Worm (Caenorhabditis elegans) whole organism, midembryonic: ENCODE measurements around the gene str-214.

ENCODE experiments used
- T22C8.4 ChIP-seq: fragments of 200-800 bp; sonication (Bioruptor generic); IDR thresholded peaks from 2 replicates; pipeline ENCODE4 v1.3.6; 2022; ENCODE audit warnings: missing genetic modification characterization, missing compliant biosample characterization
- cog-1 ChIP-seq: sonication (generic microtip); optimal IDR thresholded peaks from 2 replicates; lab custom pipeline; 2016; ENCODE audit warnings: missing genetic modification characterization, missing compliant biosample characterization
- flt-1 ChIP-seq: fragments of 200-800 bp; sonication (Bioruptor generic); IDR thresholded peaks from 2 replicates; pipeline ENCODE4 v1.3.6; 2022; ENCODE audit warnings: missing genetic modification characterization, missing compliant biosample characterization
- klf-2 ChIP-seq: fragments of 200-800 bp; sonication (Bioruptor generic); conservative IDR thresholded peaks from 2 replicates; pipeline ENCODE4 v1.3.6; 2022; ENCODE audit warnings: missing genetic modification reagents, missing genetic modification characterization, missing compliant biosample characterization
- med-1 ChIP-seq: sonication (generic microtip); optimal IDR thresholded peaks from 2 replicates; lab custom pipeline; 2017; ENCODE audit warnings: missing genetic modification characterization, mild to moderate bottlenecking, missing compliant biosample characterization, antibody characterized with exemption, missing genetic modification reagents; ENCODE audit not compliant: insufficient read depth
- ref-1 ChIP-seq: fragments of 200-800 bp; sonication (Bioruptor generic); conservative IDR thresholded peaks from 2 replicates; pipeline ENCODE4 v1.3.6; 2022; ENCODE audit warnings: missing genetic modification reagents, missing genetic modification characterization, missing compliant biosample characterization
- tab-1 ChIP-seq: fragments of 200-800 bp; sonication (Bioruptor generic); IDR thresholded peaks from 2 replicates; pipeline ENCODE4 v1.3.6; 2022; ENCODE audit warnings: missing genetic modification characterization, missing compliant biosample characterization
- ztf-23 ChIP-seq: fragments of 200-800 bp; sonication (Bioruptor generic); IDR thresholded peaks from 2 replicates; pipeline ENCODE4 v1.3.6; 2022; ENCODE audit warnings: missing genetic modification reagents, missing genetic modification characterization, missing compliant biosample characterization
- ztf-29 ChIP-seq: fragments of 200-800 bp; sonication (Bioruptor generic); IDR thresholded peaks from 2 replicates; pipeline ENCODE4 v1.3.6; 2022; ENCODE audit warnings: missing genetic modification reagents, missing genetic modification characterization, missing compliant biosample characterization

Gene str-214

DNA sequence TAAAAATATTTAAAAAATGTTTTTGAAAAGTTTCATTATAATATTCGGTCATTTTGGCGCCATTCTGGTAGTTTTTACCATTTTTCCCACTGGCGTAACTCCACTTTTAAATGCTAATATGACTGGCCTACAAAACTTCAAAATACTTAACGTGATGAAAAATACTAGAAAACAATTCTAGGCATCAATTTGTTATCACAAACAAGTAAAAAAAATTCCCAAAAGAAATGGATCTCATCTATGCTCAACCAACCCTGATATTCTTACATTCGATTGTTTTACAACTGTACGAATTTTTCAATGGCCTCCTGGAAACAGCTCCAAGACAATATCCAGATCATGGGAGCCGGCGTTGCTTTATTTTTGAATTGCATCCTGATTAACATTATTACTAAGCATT lies at the start of gene str-214:
str-214 (plus strand) TSS at position 301 of the 400 bp plus-strand sequence.
- no peak for TF ChIP-seq med-1 (GFP tag; lab: Kevin White, UChicago)
- no peak for TF ChIP-seq T22C8.4 (GFP tag; lab: Robert Waterston, UW)
- TF ChIP-seq ztf-23 (GFP tag; lab: Robert Waterston, UW) = no peak
- no peak for TF ChIP-seq ref-1 (GFP tag; lab: Robert Waterston, UW)
- TF ChIP-seq tab-1 (GFP tag; lab: Robert Waterston, UW) = no peak
- no peak for TF ChIP-seq cog-1
- no peak for TF ChIP-seq ztf-29 (GFP tag; lab: Robert Waterston, UW)
- no peak for TF ChIP-seq klf-2 (GFP tag; lab: Robert Waterston, UW)
- no peak for TF ChIP-seq flt-1 (GFP tag; lab: Robert Waterston, UW)

DNA sequence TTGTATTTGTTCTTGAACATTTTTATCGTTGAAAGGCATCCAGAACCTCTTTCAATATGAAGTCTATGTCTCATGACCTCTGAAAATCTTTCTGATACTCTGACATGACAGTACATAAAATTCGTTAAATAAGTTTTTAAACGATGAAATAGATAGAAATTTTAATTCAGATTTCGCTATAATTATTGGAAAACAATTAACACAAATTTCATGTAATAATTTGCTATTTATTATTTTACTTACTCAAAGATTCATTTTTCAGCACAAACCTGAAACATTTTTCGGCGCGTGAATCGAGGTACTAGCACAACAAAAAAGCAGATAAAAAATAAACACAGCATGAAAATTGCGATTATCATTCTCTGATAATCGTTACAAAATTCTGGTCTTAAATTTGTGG lies 48.6 kb upstream of the str-214 start, which contains the start of gene T13F3.4:
T13F3.4 (minus strand) TSS at position 101 of the 400 bp plus-strand sequence.
- no peak for TF ChIP-seq klf-2 (GFP tag; lab: Robert Waterston, UW)
- no peak for TF ChIP-seq ref-1 (GFP tag; lab: Robert Waterston, UW)

DNA sequence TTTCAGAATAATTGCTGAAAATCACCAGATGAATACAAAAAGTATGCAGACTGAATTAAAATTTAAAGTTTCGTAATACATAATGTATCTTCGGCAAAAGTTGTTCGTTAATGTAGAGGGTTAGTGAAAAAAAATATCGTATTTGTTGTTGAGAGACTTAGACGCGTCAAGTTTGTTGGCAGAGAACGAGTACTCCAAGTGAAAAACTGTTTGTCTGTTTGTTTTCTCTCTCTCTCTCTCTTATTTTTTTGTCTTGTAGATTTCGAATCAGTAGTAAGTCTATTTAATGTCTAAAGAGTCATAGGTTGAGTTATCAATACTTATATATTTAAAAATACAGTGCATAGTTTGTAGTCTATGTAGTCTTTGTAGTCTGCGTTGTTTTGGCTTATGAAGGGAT lies 45.5 kb upstream of the str-214 start, which contains the start of the genes fbxa-2 and T13F3.8:
fbxa-2 (minus strand) TSS at position 101 of the 400 bp plus-strand sequence.
T13F3.8 (plus strand) TSS at position 245 of the 400 bp plus-strand sequence.
- no peak for TF ChIP-seq flt-1 (GFP tag; lab: Robert Waterston, UW)
- no peak for TF ChIP-seq ref-1 (GFP tag; lab: Robert Waterston, UW)
- no peak for TF ChIP-seq ztf-29 (GFP tag; lab: Robert Waterston, UW)
- TF ChIP-seq med-1 (GFP tag; lab: Kevin White, UChicago) = no peak
- TF ChIP-seq klf-2 (GFP tag; lab: Robert Waterston, UW) = no peak
- TF ChIP-seq ztf-23 (GFP tag; lab: Robert Waterston, UW) = no peak
- no peak for TF ChIP-seq cog-1

DNA sequence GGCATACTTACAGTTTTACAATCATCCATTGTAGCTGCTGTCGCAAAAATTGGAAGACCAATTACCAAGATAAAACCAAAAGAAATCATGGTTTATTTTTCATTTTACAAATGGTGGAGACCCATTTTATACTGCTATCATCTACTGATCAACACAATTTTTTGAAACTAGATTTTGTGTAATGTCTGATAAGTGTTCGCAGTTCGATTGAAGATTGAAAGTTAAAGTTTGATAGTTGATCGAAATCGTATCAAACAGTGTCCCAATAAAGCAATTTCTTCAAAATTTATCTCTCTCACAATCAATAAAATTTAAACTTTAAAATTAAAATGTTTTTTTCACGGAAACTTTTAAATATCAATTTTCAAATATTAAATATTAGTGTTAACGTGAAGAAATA lies 44.0 kb upstream of the str-214 start, which contains the start of gene T13F3.6:
T13F3.6 (minus strand) TSS at position 101 of the 400 bp plus-strand sequence.
- no peak for TF ChIP-seq ztf-29 (GFP tag; lab: Robert Waterston, UW)
- no peak for TF ChIP-seq ztf-23 (GFP tag; lab: Robert Waterston, UW)
- no peak for TF ChIP-seq med-1 (GFP tag; lab: Kevin White, UChicago)
- no peak for TF ChIP-seq klf-2 (GFP tag; lab: Robert Waterston, UW)
- TF ChIP-seq cog-1 = no peak
- no peak for TF ChIP-seq flt-1 (GFP tag; lab: Robert Waterston, UW)
- no peak for TF ChIP-seq T22C8.4 (GFP tag; lab: Robert Waterston, UW)
- TF ChIP-seq tab-1 (GFP tag; lab: Robert Waterston, UW) = no peak
- no peak for TF ChIP-seq ref-1 (GFP tag; lab: Robert Waterston, UW)

DNA sequence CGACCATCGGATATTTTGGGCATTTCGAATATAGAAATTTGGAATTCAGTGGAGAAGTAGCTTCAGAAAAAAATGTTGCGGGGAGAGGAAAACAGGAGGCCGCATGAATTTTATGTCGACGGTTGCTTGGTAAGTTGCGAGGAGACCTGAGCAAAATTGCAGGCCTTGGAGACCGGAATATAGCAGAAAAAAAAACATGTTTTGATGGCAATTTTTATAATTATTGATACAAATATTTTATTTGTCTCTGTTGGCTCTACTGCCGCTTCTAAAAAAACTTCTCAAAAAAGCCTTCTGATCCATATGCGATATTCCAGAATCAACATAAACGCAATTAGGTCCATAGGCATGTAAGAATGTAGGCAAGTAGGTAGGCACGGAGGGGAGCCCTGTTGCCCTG lies 39.8 kb upstream of the str-214 start, which contains the start of gene pacl-1:
pacl-1 (minus strand) TSS at position 101 of the 400 bp plus-strand sequence.
- TF ChIP-seq T22C8.4 (GFP tag; lab: Robert Waterston, UW) (no peak), med-1 (GFP tag; lab: Kevin White, UChicago) (no peak)

DNA sequence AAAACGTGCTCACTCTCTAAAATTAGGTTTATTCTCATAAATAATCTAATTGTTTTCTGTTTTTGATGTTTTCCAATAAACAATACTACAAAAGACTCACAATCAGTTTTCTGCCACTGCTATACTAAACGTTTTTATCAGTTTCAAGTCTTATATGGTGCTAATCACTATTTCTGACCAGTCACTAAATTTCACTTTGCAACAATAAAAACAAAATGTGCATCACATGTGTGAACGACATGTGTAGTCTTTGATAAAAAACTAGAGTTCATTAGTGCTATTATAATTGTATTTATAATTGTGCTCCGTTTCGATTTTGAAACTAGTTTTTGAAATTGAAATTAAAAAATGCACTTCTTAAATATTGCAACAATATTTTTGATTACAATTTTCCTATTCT lies 37.2 kb upstream of the str-214 start, which contains the start of gene cyp-37B1:
cyp-37B1 (plus strand) TSS at position 199 of the 400 bp plus-strand sequence.
- TF ChIP-seq ztf-29 (GFP tag; lab: Robert Waterston, UW) = no peak
- TF ChIP-seq med-1 (GFP tag; lab: Kevin White, UChicago) = no peak
- no peak for TF ChIP-seq ref-1 (GFP tag; lab: Robert Waterston, UW)
- no peak for TF ChIP-seq cog-1
- TF ChIP-seq ztf-23 (GFP tag; lab: Robert Waterston, UW) = no peak
- TF ChIP-seq T22C8.4 (GFP tag; lab: Robert Waterston, UW) = no peak
- TF ChIP-seq klf-2 (GFP tag; lab: Robert Waterston, UW) = no peak
- TF ChIP-seq flt-1 (GFP tag; lab: Robert Waterston, UW) = no peak
- TF ChIP-seq tab-1 (GFP tag; lab: Robert Waterston, UW) = no peak

DNA sequence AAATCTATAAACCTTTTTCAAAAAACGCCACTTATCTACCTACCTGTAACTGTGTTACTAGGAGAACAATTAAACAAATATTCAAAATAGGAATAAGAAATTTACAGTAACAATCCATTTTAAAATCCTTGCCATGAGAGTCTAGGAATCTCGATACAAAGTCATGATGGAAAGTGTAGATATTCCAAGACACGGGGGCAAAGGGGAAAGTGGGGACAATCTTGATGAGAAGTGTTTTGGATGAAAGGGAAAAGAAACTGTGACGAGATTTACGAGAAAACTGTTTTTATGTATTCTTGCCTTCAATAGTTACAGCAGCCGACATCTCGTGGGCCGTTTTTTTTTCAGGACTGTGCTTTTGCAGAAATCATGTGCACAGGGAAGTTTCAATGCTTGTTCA lies 33.0 kb upstream of the str-214 start, which contains the start of gene F28G4.2:
F28G4.2 (minus strand) TSS at position 175 of the 400 bp plus-strand sequence.
- TF ChIP-seq flt-1 (GFP tag; lab: Robert Waterston, UW) (no peak), med-1 (GFP tag; lab: Kevin White, UChicago) (no peak), klf-2 (GFP tag; lab: Robert Waterston, UW) (no peak), ztf-29 (GFP tag; lab: Robert Waterston, UW) (no peak), ref-1 (GFP tag; lab: Robert Waterston, UW) (no peak), cog-1 (no peak), ztf-23 (GFP tag; lab: Robert Waterston, UW) (no peak), T22C8.4 (GFP tag; lab: Robert Waterston, UW) (no peak), tab-1 (GFP tag; lab: Robert Waterston, UW) (no peak)

DNA sequence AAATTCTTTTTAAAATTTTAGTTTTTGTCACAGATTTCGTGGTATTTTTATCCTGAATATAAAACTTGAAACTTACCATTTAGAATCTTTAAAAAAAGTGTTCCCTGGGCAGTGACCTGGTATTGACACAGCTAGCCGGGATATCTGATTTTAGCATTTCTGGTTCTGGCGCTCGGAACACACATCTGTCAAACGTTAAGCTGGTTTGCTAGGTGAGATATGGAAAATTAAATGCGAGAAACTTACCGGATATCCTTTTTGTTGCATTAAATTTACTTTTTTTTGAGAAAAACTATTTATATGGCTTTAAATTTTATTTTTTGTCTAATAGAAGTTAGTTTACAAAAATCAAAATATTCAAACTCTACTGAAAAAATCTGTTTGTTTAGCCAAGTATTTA lies 29.3 kb upstream of the str-214 start, which contains the start of gene F28G4.4:
F28G4.4 (minus strand) TSS at position 101 of the 400 bp plus-strand sequence.
- TF ChIP-seq tab-1 (GFP tag; lab: Robert Waterston, UW) (no peak), ztf-23 (GFP tag; lab: Robert Waterston, UW) (no peak), cog-1 (no peak), flt-1 (GFP tag; lab: Robert Waterston, UW) (no peak), T22C8.4 (GFP tag; lab: Robert Waterston, UW) (no peak), klf-2 (GFP tag; lab: Robert Waterston, UW) (no peak), med-1 (GFP tag; lab: Kevin White, UChicago) (no peak), ref-1 (GFP tag; lab: Robert Waterston, UW) (no peak), ztf-29 (GFP tag; lab: Robert Waterston, UW) (no peak)

DNA sequence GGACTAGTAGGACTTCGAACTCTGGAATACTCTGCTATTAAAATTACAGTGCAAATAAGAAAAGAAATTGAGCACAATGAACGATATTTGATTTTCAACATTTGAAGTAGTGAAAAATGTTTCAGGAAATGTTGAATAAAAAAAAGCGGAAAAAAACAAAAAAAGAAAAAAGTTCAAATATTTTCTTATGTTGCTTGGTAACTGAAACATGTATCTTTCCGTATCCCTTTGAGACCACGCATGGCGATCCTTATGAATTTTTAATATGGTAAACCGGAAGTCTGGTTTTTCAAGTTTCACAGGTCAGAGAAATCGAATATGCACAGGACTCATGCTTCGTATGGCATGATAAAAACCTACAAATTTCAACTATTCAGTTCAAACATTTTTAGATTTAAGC lies 27.5 kb upstream of the str-214 start, which contains the start of gene F28G4.3:
F28G4.3 (minus strand) TSS at position 101 of the 400 bp plus-strand sequence.
- TF ChIP-seq klf-2 (GFP tag; lab: Robert Waterston, UW) (no peak), ref-1 (GFP tag; lab: Robert Waterston, UW) (no peak), tab-1 (GFP tag; lab: Robert Waterston, UW) (no peak), ztf-23 (GFP tag; lab: Robert Waterston, UW) (no peak), cog-1 (no peak), T22C8.4 (GFP tag; lab: Robert Waterston, UW) (no peak), med-1 (GFP tag; lab: Kevin White, UChicago) (no peak), ztf-29 (GFP tag; lab: Robert Waterston, UW) (no peak), flt-1 (GFP tag; lab: Robert Waterston, UW) (no peak)
